Worm (Caenorhabditis elegans): ENCODE measurements around the gene D1086.18.

DNA sequence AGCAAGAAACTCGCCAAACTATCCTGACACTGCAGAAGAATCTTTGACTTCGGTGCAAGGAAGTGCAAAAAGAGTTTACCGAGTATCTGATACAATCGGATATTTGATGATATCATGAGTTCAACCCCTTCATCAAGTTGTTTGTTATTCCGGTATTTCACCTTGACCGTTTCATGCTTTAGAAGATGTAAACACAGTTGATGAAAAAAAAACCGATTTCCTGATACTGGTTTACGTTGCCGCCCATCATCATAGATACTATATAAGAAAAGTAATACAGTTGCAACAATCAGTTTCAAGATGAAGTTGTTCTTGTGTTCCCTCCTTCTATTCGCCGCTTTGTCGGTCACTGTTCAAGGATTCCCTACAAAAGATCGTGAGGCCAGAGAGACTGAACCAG, 21.8 kb downstream of the D1086.18 start, which contains the start of gene H39E23.3:
- no peak for TF ChIP-seq skn-1 (tag; optimal IDR thresholded peaks at IDR 0.05)
- no peak for TF ChIP-seq sup-37 (GFP tag; optimal IDR thresholded peaks at IDR 0.05)
- no peak for TF ChIP-seq snpc-4 (tag; optimal IDR thresholded peaks at IDR 0.05)
- no peak for TF ChIP-seq irx-1 (tag; optimal IDR thresholded peaks at IDR 0.05)
